Fruit fly (Drosophila melanogaster): Measurements from ENCODE around the gene NimC3.

The NimC3 gene

DNA sequence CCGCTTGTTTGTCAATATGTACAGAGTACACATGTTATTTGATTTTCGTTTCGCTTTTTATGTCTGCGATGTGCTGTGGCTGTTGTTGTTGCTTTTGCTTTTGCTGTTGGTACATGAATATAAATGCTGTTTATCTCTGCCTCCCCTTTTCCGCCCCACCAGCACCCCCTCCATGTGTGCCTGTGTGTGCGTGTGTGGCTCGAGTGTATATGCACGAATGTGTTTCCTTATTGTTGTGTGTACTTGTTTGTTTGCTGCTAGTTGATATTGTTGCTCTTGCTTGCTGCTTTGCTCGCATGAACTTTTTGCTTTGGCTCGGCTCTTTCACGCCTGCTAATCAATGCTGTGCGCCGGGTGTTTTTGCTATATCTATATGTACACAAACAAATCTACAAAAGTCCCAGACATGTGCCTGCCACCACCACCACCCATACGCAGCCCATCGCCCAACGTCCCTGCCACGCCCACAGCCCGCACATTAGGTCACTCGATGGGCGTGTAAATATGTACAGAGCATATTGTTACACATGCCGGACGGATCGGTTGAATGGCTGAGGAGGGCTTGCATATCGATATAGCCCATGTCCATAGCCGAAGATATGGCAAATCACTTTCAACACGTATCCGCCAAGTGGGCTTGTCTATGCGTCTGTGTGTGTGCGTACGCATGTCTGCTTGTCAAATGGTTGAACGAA is 4.2 kb upstream of the NimC3 start:
- TF ChIP-seq CG32264 (GFP tag; optimal IDR thresholded peaks at IDR 0.05), result peak; percentile 82
- TF ChIP-seq woc (GFP tag; optimal IDR thresholded peaks at IDR 0.05), result no peak
- TF ChIP-seq Dif (GFP tag; optimal IDR thresholded peaks at IDR 0.05; ENCODE audit: partially characterized antibody), result peak; percentile 55
- TF ChIP-seq lola (GFP tag; optimal IDR thresholded peaks at IDR 0.05), result no peak
- no peak for TF ChIP-seq Hr78 (GFP tag; optimal IDR thresholded peaks at IDR 0.05)
- peak; percentile 94 for TF ChIP-seq CG9705 (GFP tag; optimal IDR thresholded peaks at IDR 0.05)
- peak; percentile 87 for TF ChIP-seq fru (GFP tag; optimal IDR thresholded peaks at IDR 0.05)
- TF ChIP-seq Jra (GFP tag; optimal IDR thresholded peaks at IDR 0.05), result peak; percentile 95
- TF ChIP-seq tai (GFP tag; optimal IDR thresholded peaks at IDR 0.05), result peak; percentile 96
- TF ChIP-seq ey (GFP tag; optimal IDR thresholded peaks at IDR 0.05), result peak; percentile 89
- peak; percentile 85 for TF ChIP-seq GATAd (GFP tag; optimal IDR thresholded peaks at IDR 0.05)
- TF ChIP-seq sage (GFP tag; optimal IDR thresholded peaks at IDR 0.05), result peak; percentile 72
- no peak for TF ChIP-seq Abd-B (GFP tag; optimal IDR thresholded peaks at IDR 0.05)
- no peak for TF ChIP-seq pan (optimal IDR thresholded peaks at IDR 0.05)
- peak; percentile 97 for TF ChIP-seq jim (GFP tag; optimal IDR thresholded peaks at IDR 0.05)
- TF ChIP-seq usp (GFP tag; optimal IDR thresholded peaks at IDR 0.05), result no peak
- TF ChIP-seq Sp1 (GFP tag; optimal IDR thresholded peaks at IDR 0.05), result peak; percentile 92
- peak; percentile 94 for TF ChIP-seq dsf (GFP tag; optimal IDR thresholded peaks at IDR 0.05; ENCODE audit: borderline replicate concordance)
- peak; percentile 79 for TF ChIP-seq brk (GFP tag; optimal IDR thresholded peaks at IDR 0.05)
- no peak for TF ChIP-seq Myc (optimal IDR thresholded peaks at IDR 0.05)
- TF ChIP-seq OdsH (GFP tag; optimal IDR thresholded peaks at IDR 0.05), result peak; percentile 98
- peak; percentile 92 for TF ChIP-seq dmrt93B (GFP tag; optimal IDR thresholded peaks at IDR 0.05)
- TF ChIP-seq Mio (GFP tag; optimal IDR thresholded peaks at IDR 0.05), result peak; percentile 85
- no peak for TF ChIP-seq Dfd (GFP tag; optimal IDR thresholded peaks at IDR 0.05)
- TF ChIP-seq psq (GFP tag; optimal IDR thresholded peaks at IDR 0.05), result peak; percentile 90
- TF ChIP-seq Hr83 (GFP tag; optimal IDR thresholded peaks at IDR 0.05; ENCODE audit: poor library complexity, severe bottlenecking), result peak; percentile 96
- peak; percentile 92 for TF ChIP-seq br (GFP tag; optimal IDR thresholded peaks at IDR 0.05)
- TF ChIP-seq h (GFP tag; optimal IDR thresholded peaks at IDR 0.05), result peak; percentile 94
- peak; percentile 58 for TF ChIP-seq CrebA (GFP tag; optimal IDR thresholded peaks at IDR 0.05; ENCODE audit: borderline replicate concordance)
- TF ChIP-seq Rel (GFP tag; optimal IDR thresholded peaks at IDR 0.05), result peak; percentile 47
- TF ChIP-seq Rel (tag; optimal IDR thresholded peaks at IDR 0.05), result peak; percentile 75
- TF ChIP-seq rgr (GFP tag; optimal IDR thresholded peaks at IDR 0.05), result peak; percentile 97
- peak; percentile 85 for TF ChIP-seq HLH106 (tag; optimal IDR thresholded peaks at IDR 0.05)
- peak; percentile 17 for TF ChIP-seq Vsx2 (GFP tag; optimal IDR thresholded peaks at IDR 0.05; ENCODE audit: partially characterized antibody)
- TF ChIP-seq Hnf4 (GFP tag; optimal IDR thresholded peaks at IDR 0.05), result peak; percentile 96
- TF ChIP-seq dl (GFP tag; optimal IDR thresholded peaks at IDR 0.05; ENCODE audit: insufficient read depth in 1 of 2, partially characterized antibody in 2 of 2), result no peak
- peak; percentile 99 for TF ChIP-seq sv (GFP tag; optimal IDR thresholded peaks at IDR 0.05)
- peak; percentile 68 to 92 for TF ChIP-seq foxo (GFP tag; optimal IDR thresholded peaks at IDR 0.05)
- TF ChIP-seq N (GFP tag; optimal IDR thresholded peaks at IDR 0.05), result no peak

DNA sequence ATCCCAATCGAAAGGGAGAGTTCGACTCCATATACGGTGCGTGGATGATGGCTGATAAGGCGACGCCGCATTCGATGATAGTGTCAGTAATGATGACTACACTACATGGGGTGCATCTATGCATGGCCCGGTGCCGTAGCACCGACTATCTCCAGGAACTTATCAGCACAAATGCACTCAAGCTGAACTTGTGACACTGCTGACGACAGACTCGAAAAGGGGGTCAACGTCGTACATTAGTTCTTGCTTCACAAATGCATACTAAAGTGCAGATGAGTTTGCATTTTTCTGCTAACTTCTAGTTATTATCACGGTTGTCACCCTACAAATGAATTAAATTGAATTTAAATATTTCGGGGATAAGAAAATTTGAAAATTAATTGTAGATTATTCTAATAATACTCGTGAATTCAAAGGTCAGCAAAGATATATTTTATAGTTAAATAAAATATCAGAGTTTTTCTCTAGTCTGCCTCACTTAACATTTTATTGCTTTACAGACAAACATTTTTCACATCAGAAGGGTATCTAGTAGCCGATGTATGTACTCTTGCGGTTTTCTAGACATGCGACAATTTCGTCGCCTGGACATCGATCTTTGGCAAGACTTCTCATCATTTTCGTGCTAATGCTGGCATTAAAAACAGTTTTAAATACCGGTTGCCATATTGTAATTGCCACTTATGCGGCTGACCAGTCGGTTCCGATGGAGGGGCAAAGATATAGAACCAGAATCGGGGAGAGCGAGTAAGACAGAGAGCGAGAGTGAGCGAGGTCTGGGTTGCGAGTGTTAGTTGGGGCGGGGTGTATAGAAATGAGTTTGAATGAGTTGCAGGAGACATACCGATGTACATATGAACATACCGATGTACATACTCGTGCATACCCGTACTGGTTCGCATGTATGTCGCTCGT is 3.4 kb upstream of the NimC3 start:
- TF ChIP-seq Hnf4 (GFP tag; optimal IDR thresholded peaks at IDR 0.05) (no peak), CG9705 (GFP tag; optimal IDR thresholded peaks at IDR 0.05) (no peak), Dif (GFP tag; optimal IDR thresholded peaks at IDR 0.05; ENCODE audit: partially characterized antibody) (peak; percentile 87), Myc (optimal IDR thresholded peaks at IDR 0.05) (no peak), woc (GFP tag; optimal IDR thresholded peaks at IDR 0.05) (peak; percentile 49), OdsH (GFP tag; optimal IDR thresholded peaks at IDR 0.05) (no peak), lola (GFP tag; optimal IDR thresholded peaks at IDR 0.05) (no peak), Vsx2 (GFP tag; optimal IDR thresholded peaks at IDR 0.05; ENCODE audit: partially characterized antibody) (peak; percentile 38), fru (GFP tag; optimal IDR thresholded peaks at IDR 0.05) (no peak), dl (GFP tag; optimal IDR thresholded peaks at IDR 0.05; ENCODE audit: insufficient read depth in 1 of 2, partially characterized antibody in 2 of 2) (peak in 1 of 2 experiments; percentile 61), ey (GFP tag; optimal IDR thresholded peaks at IDR 0.05) (no peak)

Measured in whole organism, wandering third instar larva.